Worm (Caenorhabditis elegans): ENCODE measurements around the gene C25E10.7.

Gene C25E10.7

DNA sequence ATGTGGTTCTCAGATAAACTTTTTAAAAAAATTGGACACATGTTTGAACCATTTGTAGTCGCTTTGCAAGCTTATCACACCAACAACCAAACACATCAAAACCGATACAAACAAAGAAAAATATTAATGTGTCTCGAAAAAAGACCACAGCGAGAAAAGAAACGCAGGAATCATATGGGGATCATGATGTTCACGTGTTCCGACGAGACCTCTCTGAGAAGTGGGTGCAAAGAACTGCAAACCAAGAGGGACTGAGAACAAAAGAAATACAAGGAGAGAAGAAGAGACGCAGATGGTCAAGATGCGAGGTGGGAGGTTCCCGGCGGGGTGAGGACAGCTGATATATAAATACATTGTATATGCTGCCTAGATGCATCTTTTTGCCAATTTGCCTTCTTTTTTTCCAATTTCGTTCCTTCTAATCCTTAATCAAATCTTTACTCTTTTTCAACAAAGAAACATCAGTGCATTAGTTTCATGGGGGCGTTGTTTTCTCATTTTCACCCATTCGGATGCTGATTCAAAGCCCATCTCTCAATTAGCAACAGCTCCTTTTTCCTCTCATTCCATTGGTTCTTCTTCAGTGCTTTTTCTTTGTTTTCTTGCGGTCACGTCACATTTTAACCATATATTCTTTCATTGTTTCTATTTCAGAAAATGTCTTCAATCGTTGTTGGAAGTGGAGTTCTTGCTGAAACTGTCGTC lies 44.8 kb upstream of the C25E10.7 start, which contains the start of gene F21C10.10:
F21C10.10 (plus strand) TSS at position 655 of the 705 bp plus-strand sequence.
- TF ChIP-seq nhr-85 (tag): peak; percentile 99
- peak; percentile 67 for TF ChIP-seq rnt-1 (tag; optimal IDR thresholded peaks at IDR 0.05)
- peak; percentile 36 for TF ChIP-seq nhr-77 (tag; optimal IDR thresholded peaks at IDR 0.05)
- no peak for TF ChIP-seq fkh-8 (tag; optimal IDR thresholded peaks at IDR 0.05)
- TF ChIP-seq lin-35 (GFP tag; optimal IDR thresholded peaks at IDR 0.05): peak; percentile 58 to 87
- TF ChIP-seq F16B12.6 (tag; optimal IDR thresholded peaks at IDR 0.05): no peak
- TF ChIP-seq egl-13 (tag; optimal IDR thresholded peaks at IDR 0.05): no peak
- no peak for TF ChIP-seq lin-15B (tag; optimal IDR thresholded peaks at IDR 0.05)
- TF ChIP-seq blmp-1 (tag; optimal IDR thresholded peaks at IDR 0.05): peak; percentile 83
- peak; percentile 41 for TF ChIP-seq jun-1 (tag; optimal IDR thresholded peaks at IDR 0.05)
- peak; percentile 69 for TF ChIP-seq irx-1 (tag; optimal IDR thresholded peaks at IDR 0.05)
- TF ChIP-seq nhr-76 (tag; optimal IDR thresholded peaks at IDR 0.05): no peak
- TF ChIP-seq mdl-1 (tag; optimal IDR thresholded peaks at IDR 0.05): peak in 1 of 2 experiments; percentile 98
- TF ChIP-seq lin-39 (tag; optimal IDR thresholded peaks at IDR 0.05): no peak
- peak; percentile 97 for TF ChIP-seq nhr-20 (tag; optimal IDR thresholded peaks at IDR 0.05)
- peak; percentile 83 for TF ChIP-seq elt-2 (tag; optimal IDR thresholded peaks at IDR 0.05)
- TF ChIP-seq unc-130 (tag; optimal IDR thresholded peaks at IDR 0.05): peak; percentile 9
- peak; percentile 23 for TF ChIP-seq nhr-11 (tag; optimal IDR thresholded peaks at IDR 0.05)
- peak; percentile 16 for TF ChIP-seq pax-3 (tag; optimal IDR thresholded peaks at IDR 0.05)
- TF ChIP-seq pag-3 (tag; optimal IDR thresholded peaks at IDR 0.05; ENCODE audit: borderline replicate concordance, insufficient read depth): no peak
- peak; percentile 87 for TF ChIP-seq mep-1 (tag; optimal IDR thresholded peaks at IDR 0.05)
- TF ChIP-seq ceh-90 (tag; optimal IDR thresholded peaks at IDR 0.05): no peak
- no peak for TF ChIP-seq nhr-84 (tag; optimal IDR thresholded peaks at IDR 0.05)
- peak; percentile 67 for TF ChIP-seq snpc-4 (tag; optimal IDR thresholded peaks at IDR 0.05)
- no peak for TF ChIP-seq nhr-12 (tag; optimal IDR thresholded peaks at IDR 0.05)
- TF ChIP-seq lir-3 (tag; optimal IDR thresholded peaks at IDR 0.05; ENCODE audit: poor library complexity): no peak
- TF ChIP-seq efl-1 (optimal IDR thresholded peaks at IDR 0.05): peak; percentile 46 to 51
- TF ChIP-seq efl-1 (GFP tag; optimal IDR thresholded peaks at IDR 0.05 in 1 of 2): peak; percentile 28 to 95
- TF ChIP-seq C04F5.9 (tag; optimal IDR thresholded peaks at IDR 0.05): peak; percentile 14
- TF ChIP-seq zag-1 (tag; optimal IDR thresholded peaks at IDR 0.05): no peak
- TF ChIP-seq tbx-2 (tag; optimal IDR thresholded peaks at IDR 0.05): peak; percentile 86
- peak; percentile 70 for TF ChIP-seq nhr-47 (tag; optimal IDR thresholded peaks at IDR 0.05)
- TF ChIP-seq elt-3 (tag; optimal IDR thresholded peaks at IDR 0.05): peak in 3 of 6 experiments; percentile 59 to 91 (median 81)
- TF ChIP-seq ztf-11 (tag; optimal IDR thresholded peaks at IDR 0.05): no peak
- TF ChIP-seq ceh-8 (GFP tag; optimal IDR thresholded peaks at IDR 0.05): no peak
- TF ChIP-seq nhr-19 (GFP tag; conservative IDR thresholded peaks at IDR 0.05): peak; percentile 96
- TF ChIP-seq fos-1 (tag; optimal IDR thresholded peaks at IDR 0.05): no peak
- TF ChIP-seq efl-3 (GFP tag; optimal IDR thresholded peaks at IDR 0.05): no peak
- no peak for TF ChIP-seq ces-1 (GFP tag; optimal IDR thresholded peaks at IDR 0.05)
- peak; percentile 94 for TF ChIP-seq nhr-71 (tag; optimal IDR thresholded peaks at IDR 0.05)
- no peak for TF ChIP-seq tlp-1 (tag; optimal IDR thresholded peaks at IDR 0.05)
- peak; percentile 65 for TF ChIP-seq ztf-4 (tag; optimal IDR thresholded peaks at IDR 0.05)
- no peak for TF ChIP-seq nhr-28 (tag; optimal IDR thresholded peaks at IDR 0.05)
- peak; percentile 4 to 55 (median 46) for TF ChIP-seq dpl-1 (GFP tag; optimal IDR thresholded peaks at IDR 0.05)
- no peak for TF ChIP-seq Y116A8C.19 (tag; optimal IDR thresholded peaks at IDR 0.05; ENCODE audit: borderline replicate concordance)
- no peak for TF ChIP-seq pqm-1 (tag; optimal IDR thresholded peaks at IDR 0.05)
- 0 out of 2 replicates have a peak, but pooled peaks have one; percentile 7 for TF ChIP-seq mab-9 (GFP tag; IDR thresholded peaks at IDR 0.05)
- no peak for TF ChIP-seq fkh-10 (GFP tag; optimal IDR thresholded peaks at IDR 0.05)
- TF ChIP-seq zip-4 (GFP tag; optimal IDR thresholded peaks at IDR 0.05): no peak
- peak; percentile 59 for TF ChIP-seq lin-13 (GFP tag; optimal IDR thresholded peaks at IDR 0.05)
- no peak for TF ChIP-seq sptf-1 (tag; optimal IDR thresholded peaks at IDR 0.05)
- TF ChIP-seq hpl-2 (GFP tag; optimal IDR thresholded peaks at IDR 0.05): no peak
